Worm (Caenorhabditis elegans) whole organism, L4 larva: ENCODE data around the gene pro-3.

Source experiments
- ceh-28 ChIP-seq: fragments of 150-350 bp; optimal IDR thresholded peaks from 2 replicates; lab custom pipeline; 2014; ENCODE audit warnings: missing biosample characterization, missing genetic modification reagents, missing genetic modification characterization
- ceh-62 ChIP-seq: sonication (generic microtip); optimal IDR thresholded peaks from 2 replicates; lab custom pipeline; 2017; ENCODE audit warnings: missing biosample characterization, missing genetic modification characterization

DNA sequence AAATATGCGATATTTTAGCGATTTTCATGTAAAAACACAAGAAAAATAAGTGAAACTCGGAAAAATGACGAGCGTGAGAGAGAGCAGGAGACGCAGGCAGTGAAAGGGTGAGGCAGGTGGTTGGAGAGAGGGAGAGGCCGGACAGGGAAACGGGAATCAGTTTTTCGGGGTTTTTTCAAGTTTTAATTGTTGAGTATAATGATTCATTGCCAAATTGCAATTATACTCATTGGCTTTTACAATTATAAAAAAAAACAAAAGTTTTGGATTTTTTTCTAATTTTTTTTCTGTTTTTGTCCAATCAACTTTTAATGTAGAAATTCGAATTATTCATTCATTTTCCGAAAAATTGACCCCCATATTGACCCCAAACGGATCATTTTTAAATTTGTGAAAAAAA lies 35.7 kb downstream of the pro-3 start, which contains the start of gene nhr-95:
- no peak for TF ChIP-seq ceh-62 (tag; lab: Kevin White, UChicago)
- TF ChIP-seq ceh-28 (tag; lab: Kevin White, UChicago), result no peak
